Fruit fly (Drosophila melanogaster): Measurements from ENCODE around the gene CG5556.

CG5556 gene

DNA sequence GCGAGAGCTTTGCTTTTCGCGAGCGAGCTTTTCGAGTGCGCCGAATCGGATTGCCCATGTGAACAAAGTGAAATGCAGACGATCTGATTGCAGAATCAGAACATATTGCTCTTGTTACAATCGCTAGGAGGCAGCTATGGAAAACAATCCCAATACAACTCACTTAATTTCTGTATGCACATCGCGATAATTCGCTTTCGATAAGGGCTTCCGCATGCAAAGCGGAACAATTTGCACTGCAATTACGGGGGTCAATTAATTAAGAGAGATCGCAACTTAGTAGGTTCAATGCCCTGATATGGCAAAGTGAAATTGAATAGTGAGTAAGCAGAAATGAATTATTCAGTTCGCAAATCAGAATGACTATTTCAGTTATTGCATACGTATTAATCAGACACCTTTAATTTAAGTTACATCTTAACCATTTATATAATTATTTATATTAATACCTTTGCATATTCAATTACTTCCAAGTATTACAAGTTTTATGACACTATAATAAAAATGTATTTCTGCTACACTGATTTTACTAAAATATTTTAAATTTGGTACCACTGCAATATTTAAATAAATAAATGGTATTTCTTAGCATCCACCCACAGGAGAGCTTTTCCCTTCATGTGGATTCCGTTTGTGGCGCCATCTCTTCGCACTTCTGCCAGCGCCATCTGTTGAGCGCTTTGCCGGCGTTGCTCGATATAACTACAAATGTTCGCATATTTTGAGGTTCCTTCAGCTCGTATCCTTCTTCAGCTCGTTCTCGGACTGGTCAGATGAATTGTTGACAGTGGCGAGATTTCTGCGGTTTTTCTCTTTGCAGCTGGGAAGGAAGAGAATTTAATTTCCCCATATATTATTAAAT, 9.3 kb upstream of the CG5556 start, which contains the start of gene NLaz (continued):
- TF ChIP-seq CG2875 (GFP tag; optimal IDR thresholded peaks at IDR 0.05), result no peak
- TF ChIP-seq CG7963 (GFP tag; IDR thresholded peaks at IDR 0.05; ENCODE audit: partially characterized antibody), result peak; percentile 34; the same call in 1 of the 3 replicates
- 0 out of 2 replicates have a peak, but pooled peaks have one; percentile 7 for TF ChIP-seq CG14014 (GFP tag; IDR thresholded peaks at IDR 0.05)
- no peak for TF ChIP-seq Nf-YC (tag; optimal IDR thresholded peaks at IDR 0.05)
- TF ChIP-seq Asciz (GFP tag; optimal IDR thresholded peaks at IDR 0.05), result no peak
- no peak for TF ChIP-seq CG8359 (GFP tag; optimal IDR thresholded peaks at IDR 0.05; ENCODE audit: borderline replicate concordance)
- TF ChIP-seq CG31365 (tag; optimal IDR thresholded peaks at IDR 0.05), result no peak
- TF ChIP-seq CG7839 (tag; optimal IDR thresholded peaks at IDR 0.05), result peak; percentile 48
- no peak for TF ChIP-seq CG3163 (GFP tag; optimal IDR thresholded peaks at IDR 0.05)
- TF ChIP-seq pnt (GFP tag; optimal IDR thresholded peaks at IDR 0.05), result no peak
- no peak for TF ChIP-seq Mes4 (GFP tag; optimal IDR thresholded peaks at IDR 0.05)
- TF ChIP-seq ttk (GFP tag; IDR thresholded peaks at IDR 0.05), result peak; percentile 69
- no peak for TF ChIP-seq GATAe (GFP tag; conservative IDR thresholded peaks at IDR 0.05)
- TF ChIP-seq Camta (GFP tag; optimal IDR thresholded peaks at IDR 0.05), result no peak
- TF ChIP-seq CG12659 (GFP tag; optimal IDR thresholded peaks at IDR 0.05), result peak; percentile 27
- no peak for TF ChIP-seq CG3995 (GFP tag; optimal IDR thresholded peaks at IDR 0.05)
- no peak for TF ChIP-seq CG11695 (GFP tag; IDR thresholded peaks at IDR 0.05)
- TF ChIP-seq CG2712 (tag; optimal IDR thresholded peaks at IDR 0.05), result no peak
- peak; percentile 85 for TF ChIP-seq onecut (GFP tag; IDR thresholded peaks at IDR 0.05)
- no peak for TF ChIP-seq Hsf (GFP tag; optimal IDR thresholded peaks at IDR 0.05)
- peak; percentile 85; the same call in 1 of the 2 replicates for TF ChIP-seq vvl (GFP tag; IDR thresholded peaks at IDR 0.05)
- TF ChIP-seq al (GFP tag; IDR thresholded peaks at IDR 0.05), result no peak
- TF ChIP-seq pum (GFP tag; optimal IDR thresholded peaks at IDR 0.05), result peak; percentile 9
- peak in 1 of 2 experiments; percentile 49 for TF ChIP-seq dpn (GFP tag; optimal IDR thresholded peaks at IDR 0.05)
- peak; percentile 34 for TF ChIP-seq CG30431 (GFP tag; optimal IDR thresholded peaks at IDR 0.05)
- TF ChIP-seq CHES-1-like (GFP tag; optimal IDR thresholded peaks at IDR 0.05), result no peak
- TF ChIP-seq cg (GFP tag; optimal IDR thresholded peaks at IDR 0.05), result no peak
- no peak for TF ChIP-seq CG2120 (GFP tag; optimal IDR thresholded peaks at IDR 0.05)
- TF ChIP-seq CG15011 (GFP tag; optimal IDR thresholded peaks at IDR 0.05), result no peak
- TF ChIP-seq CG10565 (GFP tag; optimal IDR thresholded peaks at IDR 0.05), result no peak
- TF ChIP-seq Ptx1 (GFP tag; IDR thresholded peaks at IDR 0.05), result peak; percentile 77
- no peak for TF ChIP-seq bowl (GFP tag; IDR thresholded peaks at IDR 0.05)
- TF ChIP-seq CG3726 (GFP tag; IDR thresholded peaks at IDR 0.05), result no peak
- TF ChIP-seq Rx (GFP tag; IDR thresholded peaks at IDR 0.05), result no peak
- no peak for TF ChIP-seq CG6272 (GFP tag; IDR thresholded peaks at IDR 0.05)
- TF ChIP-seq gsb-n (tag; optimal IDR thresholded peaks at IDR 0.05), result no peak
- TF ChIP-seq z (GFP tag; IDR thresholded peaks at IDR 0.05), result no peak
- no peak for TF ChIP-seq disco-r (GFP tag; optimal IDR thresholded peaks at IDR 0.05)
- peak; percentile 82 for TF ChIP-seq NfI (GFP tag; optimal IDR thresholded peaks at IDR 0.05)
- TF ChIP-seq CG6654 (GFP tag; optimal IDR thresholded peaks at IDR 0.05), result no peak
- peak; percentile 12 for TF ChIP-seq gem (tag; optimal IDR thresholded peaks at IDR 0.05)
- peak; percentile 85 for TF ChIP-seq Rfx (GFP tag; IDR thresholded peaks at IDR 0.05)
- TF ChIP-seq lov (optimal IDR thresholded peaks at IDR 0.05), result no peak
- no peak for TF ChIP-seq lov (GFP tag; IDR thresholded peaks at IDR 0.05)
- TF ChIP-seq Hey (tag; optimal IDR thresholded peaks at IDR 0.05), result no peak
- no peak for TF ChIP-seq zfh2 (GFP tag; optimal IDR thresholded peaks at IDR 0.05)
- TF ChIP-seq fu2 (GFP tag; optimal IDR thresholded peaks at IDR 0.05), result no peak
- TF ChIP-seq CG15514 (GFP tag; optimal IDR thresholded peaks at IDR 0.05), result no peak
- no peak for TF ChIP-seq CG18262 (tag; optimal IDR thresholded peaks at IDR 0.05)
- TF ChIP-seq CG3407 (GFP tag; optimal IDR thresholded peaks at IDR 0.05), result no peak

Measured in whole organism, embryonic.